Fruit fly (Drosophila melanogaster): ENCODE measurements around the gene dtr.

The dtr gene

dm6 chr2L:21344203-21344753 is 16.7 kb upstream of the dtr start, which contains the start of gene Tsp39D (continued):
- TF ChIP-seq CG30020 (tag; optimal IDR thresholded peaks at IDR 0.05) (peak; percentile 73), ci (GFP tag; IDR thresholded peaks at IDR 0.05) (no peak), chinmo (GFP tag; IDR thresholded peaks at IDR 0.05; ENCODE audit: partially characterized antibody) (peak; percentile 93; the same call in 1 of the 4 replicates), Med (GFP tag) (peak; percentile 31), CrebB (tag; optimal IDR thresholded peaks at IDR 0.05) (no peak), Opbp (GFP tag; IDR thresholded peaks at IDR 0.05; ENCODE audit: partially characterized antibody) (peak; percentile 90), CG4328 (GFP tag; optimal IDR thresholded peaks at IDR 0.05) (no peak), Poxn (GFP tag; IDR thresholded peaks at IDR 0.05) (no peak), CG6765 (GFP tag; optimal IDR thresholded peaks at IDR 0.05) (no peak), Nf-YB (GFP tag; optimal IDR thresholded peaks at IDR 0.05) (no peak), Ets65A (GFP tag) (peak; percentile 94), CG3726 (GFP tag; IDR thresholded peaks at IDR 0.05) (no peak), Pdp1 (GFP tag; optimal IDR thresholded peaks at IDR 0.05) (peak in 1 of 2 experiments; percentile 94), CG13624 (GFP tag; optimal IDR thresholded peaks at IDR 0.05) (no peak), Lim3 (GFP tag; IDR thresholded peaks at IDR 0.05) (no peak), Dp (GFP tag; optimal IDR thresholded peaks at IDR 0.05) (peak; percentile 68), Fer2 (tag; optimal IDR thresholded peaks at IDR 0.05) (no peak), gem (tag; optimal IDR thresholded peaks at IDR 0.05) (peak; percentile 36), CG1603 (tag; optimal IDR thresholded peaks at IDR 0.05) (peak; percentile 97), Bgb (GFP tag; IDR thresholded peaks at IDR 0.05; ENCODE audit: partially characterized antibody) (peak; percentile 88), scrt (GFP tag; optimal IDR thresholded peaks at IDR 0.05) (no peak), HLH3B (GFP tag; IDR thresholded peaks at IDR 0.05) (no peak), insv (GFP tag; optimal IDR thresholded peaks at IDR 0.05) (peak in 1 of 2 experiments; percentile 94), CG9932 (GFP tag; IDR thresholded peaks at IDR 0.05) (no peak), Ets97D (GFP tag; optimal IDR thresholded peaks at IDR 0.05) (peak; percentile 70), MESR4 (GFP tag; optimal IDR thresholded peaks at IDR 0.05) (peak; percentile 70), Aef1 (GFP tag; IDR thresholded peaks at IDR 0.05) (no peak), CG4617 (GFP tag; optimal IDR thresholded peaks at IDR 0.05; ENCODE audit: borderline replicate concordance) (peak; percentile 27), CG17802 (tag; optimal IDR thresholded peaks at IDR 0.05) (peak; percentile 7), YL-1 (GFP tag; optimal IDR thresholded peaks at IDR 0.05) (peak; percentile 1), CG33213 (GFP tag; optimal IDR thresholded peaks at IDR 0.05) (peak; percentile 28), CG1647 (GFP tag; optimal IDR thresholded peaks at IDR 0.05) (no peak), CG7357 (GFP tag; IDR thresholded peaks at IDR 0.05) (peak; percentile 83), nmo (GFP tag; optimal IDR thresholded peaks at IDR 0.05) (peak; percentile 54), mam (GFP tag; optimal IDR thresholded peaks at IDR 0.05) (no peak), CG15479 (GFP tag; optimal IDR thresholded peaks at IDR 0.05) (peak; percentile 33), Sox100B (GFP tag; optimal IDR thresholded peaks at IDR 0.05) (no peak), NC2β (GFP tag; optimal IDR thresholded peaks at IDR 0.05) (peak; percentile 42), kay (GFP tag; optimal IDR thresholded peaks at IDR 0.05) (peak; percentile 24), pzg (GFP tag; optimal IDR thresholded peaks at IDR 0.05) (peak; percentile 67), Trl (optimal IDR thresholded peaks at IDR 0.05) (no peak), Trl (GFP tag; optimal IDR thresholded peaks at IDR 0.05) (no peak), tin (GFP tag; optimal IDR thresholded peaks at IDR 0.05) (no peak), Dll (GFP tag; IDR thresholded peaks at IDR 0.05; ENCODE audit: partially characterized antibody) (peak; percentile 89), Myb (GFP tag; optimal IDR thresholded peaks at IDR 0.05) (peak; percentile 71), chn (GFP tag; optimal IDR thresholded peaks at IDR 0.05) (no peak), cato (GFP tag; optimal IDR thresholded peaks at IDR 0.05; ENCODE audit: borderline replicate concordance) (no peak), fd96Cb (tag; optimal IDR thresholded peaks at IDR 0.05) (no peak)
